Fruit fly (Drosophila melanogaster): ENCODE results near the gene asun.

The asun gene

dm6 chr3R:16266712-16267111 lies 2.6 kb downstream of the asun start, which contains the start of gene Mst89B:
Gene Mst89B, plus strand, starts transcription at chr3R:16267012.
- TF ChIP-seq CG7368 (GFP tag; optimal IDR thresholded peaks at IDR 0.05) (no peak), CG1621 (tag; optimal IDR thresholded peaks at IDR 0.05) (no peak), CG32006 (GFP tag; optimal IDR thresholded peaks at IDR 0.05) (no peak), net (GFP tag; optimal IDR thresholded peaks at IDR 0.05) (no peak), achi (GFP tag; optimal IDR thresholded peaks at IDR 0.05) (no peak), eg (GFP tag; IDR thresholded peaks at IDR 0.05) (no peak), CG11762 (GFP tag; optimal IDR thresholded peaks at IDR 0.05; ENCODE audit: insufficient read depth) (no peak), vri (GFP tag; optimal IDR thresholded peaks at IDR 0.05) (no peak), CG10631 (GFP tag; optimal IDR thresholded peaks at IDR 0.05) (no peak), CG11294 (GFP tag; IDR thresholded peaks at IDR 0.05) (no peak), CG6808 (GFP tag; optimal IDR thresholded peaks at IDR 0.05) (no peak)

- TF ChIP-seq CG8319 (GFP tag; optimal IDR thresholded peaks at IDR 0.05) (no peak), CG31627 (GFP tag; optimal IDR thresholded peaks at IDR 0.05) (no peak), CG1621 (tag; optimal IDR thresholded peaks at IDR 0.05) (peak; percentile 27), Sox15 (GFP tag; optimal IDR thresholded peaks at IDR 0.05) (no peak), fd85E (GFP tag; optimal IDR thresholded peaks at IDR 0.05) (no peak)
These were observed 8.1 kb downstream of the asun start, which contains the start of the genes Mat89Ba and gish for dm6 chr3R:16272185-16272584. Gene Mat89Ba, minus strand, starts transcription at chr3R:16272415. Gene gish, plus strand, starts transcription at chr3R:16272452.

dm6 chr3R:16272754-16273502 lies 8.9 kb downstream of the asun start:
- TF ChIP-seq CG9139 (GFP tag; optimal IDR thresholded peaks at IDR 0.05) (no peak), CG6854 (GFP tag; optimal IDR thresholded peaks at IDR 0.05) (peak; percentile 13), Sox15 (GFP tag; optimal IDR thresholded peaks at IDR 0.05) (no peak)

dm6 chr3R:16273503-16274131 lies 9.5 kb downstream of the asun start:
- TF ChIP-seq CG6854 (GFP tag; optimal IDR thresholded peaks at IDR 0.05) (no peak), dac (GFP tag; optimal IDR thresholded peaks at IDR 0.05) (no peak), Sox102F (GFP tag; optimal IDR thresholded peaks at IDR 0.05) (no peak), Lpt (GFP tag; optimal IDR thresholded peaks at IDR 0.05) (no peak), CG8319 (GFP tag; optimal IDR thresholded peaks at IDR 0.05) (no peak), Met (GFP tag; optimal IDR thresholded peaks at IDR 0.05) (no peak), Sox14 (GFP tag; optimal IDR thresholded peaks at IDR 0.05) (peak; percentile 11), CG4318 (GFP tag; optimal IDR thresholded peaks at IDR 0.05) (no peak), net (GFP tag; optimal IDR thresholded peaks at IDR 0.05) (no peak), fkh (GFP tag; optimal IDR thresholded peaks at IDR 0.05) (no peak), CG6792 (GFP tag; optimal IDR thresholded peaks at IDR 0.05) (no peak), Eip78C (GFP tag) (peak; percentile 76), CG8632 (GFP tag; optimal IDR thresholded peaks at IDR 0.05) (no peak), CG3032 (tag; optimal IDR thresholded peaks at IDR 0.05) (no peak), CG16779 (tag; optimal IDR thresholded peaks at IDR 0.05) (no peak), ss (GFP tag; optimal IDR thresholded peaks at IDR 0.05) (no peak), Sox15 (GFP tag; optimal IDR thresholded peaks at IDR 0.05) (no peak), esn (GFP tag; optimal IDR thresholded peaks at IDR 0.05) (no peak), CG32006 (GFP tag; optimal IDR thresholded peaks at IDR 0.05) (no peak), CG6163 (GFP tag; IDR thresholded peaks at IDR 0.05) (peak; percentile 24; the same call in 1 of the 3 replicates)

- TF ChIP-seq CG1621 (tag; optimal IDR thresholded peaks at IDR 0.05) (no peak), dsx (GFP tag; optimal IDR thresholded peaks at IDR 0.05; ENCODE audit: poor library complexity, severe bottlenecking) (peak; percentile 5), CG6163 (GFP tag; IDR thresholded peaks at IDR 0.05) (peak; percentile 61; the same call in 1 of the 3 replicates), fkh (GFP tag; optimal IDR thresholded peaks at IDR 0.05) (peak; percentile 36), CG3032 (tag; optimal IDR thresholded peaks at IDR 0.05) (no peak), OdsH (GFP tag; optimal IDR thresholded peaks at IDR 0.05) (no peak), CG3919 (GFP tag; optimal IDR thresholded peaks at IDR 0.05) (no peak), ss (GFP tag; optimal IDR thresholded peaks at IDR 0.05) (peak in 1 of 2 experiments; percentile 62), CG4318 (GFP tag; optimal IDR thresholded peaks at IDR 0.05) (no peak), fd85E (GFP tag; optimal IDR thresholded peaks at IDR 0.05) (no peak), CG6854 (GFP tag; optimal IDR thresholded peaks at IDR 0.05) (no peak), CG8632 (GFP tag; optimal IDR thresholded peaks at IDR 0.05) (no peak), CG6276 (GFP tag; optimal IDR thresholded peaks at IDR 0.05) (no peak), CG8119 (GFP tag; IDR thresholded peaks at IDR 0.05) (no peak)
These were observed 10.5 kb downstream of the asun start for dm6 chr3R:16274534-16274933.
